Fruit fly (Drosophila melanogaster) whole organism, embryonic: ENCODE results near the gene Rpn1.

ENCODE experiments used
- CG11456 ChIP-seq: fragments of 200-800 bp; sonication (Bioruptor generic); IDR thresholded peaks from 3 replicates; pipeline ENCODE4 v1.3.6; 2022; ENCODE audit warnings: missing biosample characterization, missing genetic modification characterization
- CG13123 ChIP-seq: fragments of 200-800 bp; sonication (Bioruptor generic); optimal IDR thresholded peaks from 2 replicates; lab custom pipeline; 2016; ENCODE audit warnings: missing biosample characterization, missing genetic modification characterization
- CG13624 ChIP-seq: fragments of 200-800 bp; sonication (Bioruptor generic); optimal IDR thresholded peaks from 2 replicates; lab custom pipeline; 2016; ENCODE audit warnings: missing biosample characterization, missing genetic modification characterization
- CG13775 ChIP-seq: fragments of 200-800 bp; sonication (Bioruptor generic); optimal IDR thresholded peaks from 3 replicates; lab custom pipeline; 2017; ENCODE audit warnings: missing biosample characterization, mild to moderate bottlenecking, missing genetic modification characterization
- CG14710 ChIP-seq: fragments of 200-800 bp; sonication (Bioruptor generic); optimal IDR thresholded peaks from 3 replicates; lab custom pipeline; 2019; ENCODE audit warnings: missing biosample characterization, mild to moderate bottlenecking, missing genetic modification characterization, moderate library complexity
- CG14860 ChIP-seq: fragments of 200-800 bp; sonication (Bioruptor generic); IDR thresholded peaks from 3 replicates; pipeline ENCODE4 v1.3.6; 2022; ENCODE audit warnings: missing biosample characterization, missing genetic modification characterization; ENCODE audit not compliant: partially characterized antibody
- CG16779 ChIP-seq: fragments of 200-800 bp; sonication (Bioruptor generic); IDR thresholded peaks from 2 replicates; pipeline ENCODE4 v1.3.6; 2022; ENCODE audit warnings: missing biosample characterization, missing genetic modification characterization
- CG16863 ChIP-seq: fragments of 200-800 bp; sonication (Bioruptor generic); optimal IDR thresholded peaks from 3 replicates; lab custom pipeline; 2016; ENCODE audit warnings: missing biosample characterization, missing genetic modification characterization
- CG17186 ChIP-seq: fragments of 200-800 bp; sonication (Bioruptor generic); optimal IDR thresholded peaks from 3 replicates; lab custom pipeline; 2017; ENCODE audit warnings: missing biosample characterization, missing genetic modification reagents, missing genetic modification characterization
- CG17361 ChIP-seq: fragments of 200-800 bp; sonication (Bioruptor generic); IDR thresholded peaks from 3 replicates; pipeline ENCODE4 v1.3.6; 2022; ENCODE audit warnings: missing biosample characterization, missing genetic modification characterization
- CG17568 ChIP-seq: fragments of 200-800 bp; sonication (Bioruptor generic); optimal IDR thresholded peaks from 2 replicates; lab custom pipeline; 2018; ENCODE audit warnings: missing biosample characterization, mild to moderate bottlenecking, missing genetic modification characterization, moderate library complexity
- CG2889 ChIP-seq: fragments of 200-800 bp; sonication (Bioruptor generic); IDR thresholded peaks from 3 replicates; pipeline ENCODE4 v1.3.6; 2022; ENCODE audit warnings: missing biosample characterization, missing genetic modification characterization
- CG31388 ChIP-seq: fragments of 200-800 bp; sonication (Bioruptor generic); optimal IDR thresholded peaks from 2 replicates; lab custom pipeline; 2016; ENCODE audit warnings: missing biosample characterization, missing genetic modification characterization
- CG33213 ChIP-seq: fragments of 200-800 bp; sonication (Bioruptor generic); optimal IDR thresholded peaks from 3 replicates; lab custom pipeline; 2016; ENCODE audit warnings: missing biosample characterization, missing genetic modification characterization
- CG3407 ChIP-seq: fragments of 200-800 bp; sonication (Bioruptor generic); optimal IDR thresholded peaks from 2 replicates; lab custom pipeline; 2018; ENCODE audit warnings: missing biosample characterization, mild to moderate bottlenecking, missing genetic modification characterization
- CG3838 ChIP-seq: fragments of 200-800 bp; sonication (Bioruptor generic); optimal IDR thresholded peaks from 3 replicates; lab custom pipeline; 2016; ENCODE audit warnings: missing biosample characterization, missing genetic modification characterization
- CG3995 ChIP-seq: fragments of 200-800 bp; sonication (Bioruptor generic); optimal IDR thresholded peaks from 3 replicates; lab custom pipeline; 2016; ENCODE audit warnings: missing biosample characterization, missing genetic modification characterization
- CG7357 ChIP-seq: fragments of 200-800 bp; sonication (Bioruptor generic); IDR thresholded peaks from 3 replicates; pipeline ENCODE4 v1.3.6; 2022; ENCODE audit warnings: missing biosample characterization, missing genetic modification characterization
- CoRest ChIP-seq: fragments of 200-800 bp; sonication (Bioruptor generic); optimal IDR thresholded peaks from 3 replicates; lab custom pipeline; 2018; ENCODE audit warnings: missing biosample characterization, mild to moderate bottlenecking, missing genetic modification characterization, moderate library complexity
- D19B ChIP-seq: fragments of 200-800 bp; sonication (Bioruptor generic); optimal IDR thresholded peaks from 2 replicates; lab custom pipeline; 2017; ENCODE audit warnings: missing biosample characterization, mild to moderate bottlenecking, missing genetic modification characterization
- Dll ChIP-seq: fragments of 200-800 bp; sonication (Bioruptor generic); IDR thresholded peaks from 4 replicates; pipeline ENCODE4 v1.3.6; 2022; ENCODE audit warnings: missing biosample characterization, missing genetic modification characterization; ENCODE audit not compliant: partially characterized antibody
- Ets65A ChIP-seq: fragments of 200-800 bp; sonication (Bioruptor generic); peaks from one replicate; lab custom pipeline; 2016; ENCODE audit warnings: missing biosample characterization, missing genetic modification characterization
- Fer2 ChIP-seq: fragments of 200-800 bp; sonication (Bioruptor generic); optimal IDR thresholded peaks from 2 replicates; lab custom pipeline; 2018; ENCODE audit warnings: missing biosample characterization, mild to moderate bottlenecking, missing genetic modification characterization, moderate library complexity
- GATAe ChIP-seq: fragments of 200-800 bp; sonication (Bioruptor generic); conservative IDR thresholded peaks from 2 replicates; pipeline ENCODE4 v1.3.6; 2022; ENCODE audit warnings: missing biosample characterization, missing genetic modification characterization
- HmgD ChIP-seq: fragments of 200-800 bp; sonication (Bioruptor generic); optimal IDR thresholded peaks from 3 replicates; lab custom pipeline; 2016; ENCODE audit warnings: missing biosample characterization, missing genetic modification characterization
- Lim3 ChIP-seq: fragments of 200-800 bp; sonication (Bioruptor generic); IDR thresholded peaks from 2 replicates; pipeline ENCODE4 v1.3.6; 2022; ENCODE audit warnings: missing biosample characterization, missing genetic modification characterization
- MTF-1 ChIP-seq: fragments of 200-800 bp; sonication (Bioruptor generic); optimal IDR thresholded peaks from 2 replicates; lab custom pipeline; 2018; ENCODE audit warnings: missing biosample characterization, mild to moderate bottlenecking, missing genetic modification characterization, borderline replicate concordance
- Meics ChIP-seq: fragments of 200-800 bp; sonication (Bioruptor generic); optimal IDR thresholded peaks from 2 replicates; lab custom pipeline; 2017; ENCODE audit warnings: missing biosample characterization, mild to moderate bottlenecking, missing genetic modification characterization
- Optix ChIP-seq: fragments of 200-800 bp; sonication (Bioruptor generic); IDR thresholded peaks from 3 replicates; pipeline ENCODE4 v1.3.6; 2022; ENCODE audit warnings: missing biosample characterization, missing genetic modification characterization
- Tbp ChIP-seq: fragments of >200 bp; optimal IDR thresholded peaks from 2 replicates; lab custom pipeline; 2018; ENCODE audit warnings: missing biosample characterization, missing genetic modification characterization
- Trl ChIP-seq, 3 experiments: fragments of >200 bp in 2 of 3; fragments of 200-800 bp in 1 of 3; sonication (Bioruptor generic) in 1 of 3; optimal IDR thresholded peaks; 2 replicates in 1 of 3; 3 replicates in 2 of 3; lab custom pipeline; 2016 to 2017; ENCODE audit warnings: missing biosample characterization in 1 of 3, missing genetic modification characterization in 1 of 3
- Vsx1 ChIP-seq: fragments of 200-800 bp; sonication (Bioruptor generic); optimal IDR thresholded peaks from 2 replicates; lab custom pipeline; 2017; ENCODE audit warnings: missing biosample characterization, mild to moderate bottlenecking, missing genetic modification characterization, missing genetic modification reagents
- YL-1 ChIP-seq: fragments of 200-800 bp; sonication (Bioruptor generic); optimal IDR thresholded peaks from 3 replicates; lab custom pipeline; 2017; ENCODE audit warnings: missing biosample characterization, mild to moderate bottlenecking, missing genetic modification characterization
- ara ChIP-seq: fragments of 200-800 bp; sonication (Bioruptor generic); IDR thresholded peaks from 2 replicates; pipeline ENCODE4 v1.3.6; 2022; ENCODE audit warnings: missing biosample characterization, missing genetic modification characterization
- cwo ChIP-seq: fragments of 200-800 bp; sonication (Bioruptor generic); optimal IDR thresholded peaks from 3 replicates; lab custom pipeline; 2017; ENCODE audit warnings: missing biosample characterization, missing genetic modification characterization, mild to moderate bottlenecking, moderate library complexity, missing genetic modification reagents
- dimm ChIP-seq: fragments of 200-800 bp; sonication (Bioruptor generic); IDR thresholded peaks from 2 replicates; pipeline ENCODE4 v1.3.6; 2022; ENCODE audit warnings: missing biosample characterization, missing genetic modification characterization
- dpn ChIP-seq, 2 experiments: fragments of 200-800 bp; sonication (Bioruptor generic); optimal IDR thresholded peaks; 3 replicates each; lab custom pipeline; 2016; ENCODE audit warnings: missing biosample characterization in 2 of 2, missing genetic modification characterization in 2 of 2
- emc ChIP-seq: fragments of 200-800 bp; sonication (Bioruptor generic); optimal IDR thresholded peaks from 2 replicates; lab custom pipeline; 2016; ENCODE audit warnings: missing biosample characterization, missing genetic modification characterization
- en ChIP-seq: fragments of 200-800 bp; sonication (Bioruptor generic); optimal IDR thresholded peaks from 2 replicates; lab custom pipeline; 2016; ENCODE audit warnings: missing biosample characterization, missing genetic modification characterization
- exex ChIP-seq: fragments of 200-800 bp; sonication (Bioruptor generic); optimal IDR thresholded peaks from 4 replicates; lab custom pipeline; 2018; ENCODE audit warnings: missing biosample characterization, mild to moderate bottlenecking, missing genetic modification characterization, moderate library complexity
- gfzf ChIP-seq: fragments of 200-800 bp; sonication (Bioruptor generic); optimal IDR thresholded peaks from 2 replicates; lab custom pipeline; 2016; ENCODE audit warnings: missing biosample characterization, mild to moderate bottlenecking, missing genetic modification characterization, moderate library complexity
- h ChIP-seq: fragments of >200 bp; optimal IDR thresholded peaks from 2 replicates; lab custom pipeline; 2017
- ham ChIP-seq: fragments of 200-800 bp; sonication (Bioruptor generic); IDR thresholded peaks from 2 replicates; pipeline ENCODE4 v1.3.6; 2022; ENCODE audit warnings: missing biosample characterization, missing genetic modification characterization
- hb ChIP-seq: fragments of 200-800 bp; sonication (Bioruptor generic); IDR thresholded peaks from 3 replicates; pipeline ENCODE4 v1.3.6; 2022; ENCODE audit warnings: missing biosample characterization, missing genetic modification characterization; ENCODE audit not compliant: partially characterized antibody
- kah ChIP-seq: fragments of 200-800 bp; sonication (Bioruptor generic); optimal IDR thresholded peaks from 2 replicates; lab custom pipeline; 2018; ENCODE audit warnings: missing biosample characterization, mild to moderate bottlenecking, missing genetic modification characterization
- kni ChIP-seq: fragments of 200-800 bp; sonication (Bioruptor generic); optimal IDR thresholded peaks from 3 replicates; lab custom pipeline; 2017; ENCODE audit warnings: mild to moderate bottlenecking, missing biosample characterization, missing genetic modification reagents, missing genetic modification characterization
- pita ChIP-seq: fragments of 200-800 bp; sonication (Bioruptor generic); optimal IDR thresholded peaks from 2 replicates; lab custom pipeline; 2017; ENCODE audit warnings: missing biosample characterization, mild to moderate bottlenecking, missing genetic modification characterization
- run ChIP-seq: fragments of 200-800 bp; sonication (Bioruptor generic); optimal IDR thresholded peaks from 3 replicates; lab custom pipeline; 2018; ENCODE audit warnings: missing biosample characterization, mild to moderate bottlenecking, missing genetic modification characterization
- sens ChIP-seq: fragments of 200-800 bp; sonication (Bioruptor generic); peaks from one replicate; lab custom pipeline; 2016; ENCODE audit warnings: missing biosample characterization, missing genetic modification characterization
- tna ChIP-seq: fragments of 200-800 bp; sonication (Bioruptor generic); IDR thresholded peaks from 2 replicates; pipeline ENCODE4 v1.3.6; 2022; ENCODE audit warnings: missing biosample characterization, missing genetic modification characterization; ENCODE audit not compliant: partially characterized antibody
- unpg ChIP-seq: fragments of 200-800 bp; sonication (Bioruptor generic); optimal IDR thresholded peaks from 3 replicates; lab custom pipeline; 2018; ENCODE audit warnings: missing biosample characterization, mild to moderate bottlenecking, missing genetic modification characterization, moderate library complexity

Gene Rpn1

DNA sequence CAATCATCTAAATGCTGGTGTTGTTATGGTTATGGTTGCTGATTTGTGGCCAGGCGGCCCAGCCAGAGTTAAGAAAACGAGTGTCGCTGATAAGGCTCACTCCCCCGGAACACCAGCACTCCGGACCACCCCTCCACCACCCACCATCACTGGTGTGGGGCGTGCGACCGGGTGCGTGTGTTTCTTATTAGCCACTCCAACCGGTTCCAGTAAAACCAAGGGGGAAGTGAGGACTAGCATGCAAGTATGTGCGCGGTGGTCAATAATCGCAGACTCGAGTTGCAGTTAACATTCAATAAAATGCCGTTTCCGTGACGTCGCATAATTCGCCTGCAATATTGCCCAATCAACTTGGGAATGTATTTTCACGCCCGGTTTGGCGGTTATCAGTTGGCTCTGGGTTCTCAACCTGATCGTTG lies 42.4 kb upstream of the Rpn1 start (continued):
- TF ChIP-seq CG11456 (GFP tag; lab: Robert Waterston, UW) (no peak), exex (tag; lab: Kevin White, UChicago) (peak; percentile 80), CG17361 (no peak), CG13123 (GFP tag; lab: Kevin White, UChicago) (no peak), tna (GFP tag; lab: Robert Waterston, UW) (0 out of 2 replicates have a peak, but pooled peaks have one; percentile 23), HmgD (GFP tag; lab: Kevin White, UChicago) (no peak), GATAe (peak; percentile 58), CG16779 (GFP tag; lab: Robert Waterston, UW) (peak; percentile 18; the same call in 1 of the 2 replicates), h (lab: Kevin White, UChicago) (no peak), CG7357 (GFP tag; lab: Robert Waterston, UW) (no peak), ham (GFP tag; lab: Robert Waterston, UW) (no peak), CG31388 (GFP tag; lab: Kevin White, UChicago) (no peak), ara (GFP tag; lab: Robert Waterston, UW) (no peak), Optix (GFP tag; lab: Robert Waterston, UW) (peak; percentile 34; the same call in 1 of the 3 replicates), CG13775 (no peak), kah (no peak), hb (GFP tag; lab: Robert Waterston, UW) (0 out of 3 replicates have a peak, but pooled peaks have one; percentile 37), CG13624 (GFP tag; lab: Kevin White, UChicago) (no peak), Meics (GFP tag; lab: Kevin White, UChicago) (no peak), kni (no peak), en (no peak), Tbp (GFP tag; lab: Kevin White, UChicago) (no peak), CG14710 (tag; lab: Kevin White, UChicago) (no peak), unpg (GFP tag; lab: Kevin White, UChicago) (no peak), CG3995 (GFP tag; lab: Kevin White, UChicago) (no peak), CG3407 (no peak), Fer2 (tag; lab: Kevin White, UChicago) (no peak), CG2889 (GFP tag; lab: Robert Waterston, UW) (no peak), cwo (GFP tag; lab: Kevin White, UChicago) (peak; percentile 17), emc (GFP tag; lab: Kevin White, UChicago) (no peak), run (no peak), D19B (GFP tag; lab: Kevin White, UChicago) (no peak), CG17186 (GFP tag; lab: Kevin White, UChicago) (no peak), Dll (GFP tag; lab: Robert Waterston, UW) (no peak), Ets65A (no peak), CG17568 (GFP tag; lab: Kevin White, UChicago) (no peak), Lim3 (GFP tag; lab: Robert Waterston, UW) (no peak), sens (GFP tag; lab: Kevin White, UChicago) (peak; percentile 55), CG14860 (GFP tag; lab: Robert Waterston, UW) (no peak), CoRest (no peak), CG33213 (GFP tag; lab: Kevin White, UChicago) (no peak), YL-1 (GFP tag; lab: Kevin White, UChicago) (no peak), Trl (optimal IDR thresholded peaks at IDR 0.05; lab: Kevin White, UChicago) (no peak), Trl (GFP tag; optimal IDR thresholded peaks at IDR 0.05; lab: Kevin White, UChicago) (no peak), Vsx1 (GFP tag; lab: Kevin White, UChicago) (peak; percentile 94), CG16863 (GFP tag; lab: Kevin White, UChicago) (no peak), dimm (GFP tag; lab: Robert Waterston, UW) (no peak), gfzf (GFP tag; lab: Kevin White, UChicago) (no peak), pita (GFP tag; lab: Kevin White, UChicago) (no peak), CG3838 (no peak), dpn (GFP tag; optimal IDR thresholded peaks at IDR 0.05; lab: Kevin White, UChicago) (no peak), MTF-1 (GFP tag; lab: Kevin White, UChicago) (no peak)
